Worm (Caenorhabditis elegans) whole organism, L4 larva: ENCODE results near the gene doxa-1.

ENCODE experiments used
- D1046.2 ChIP-seq: fragments of 200-800 bp; sonication (Bioruptor generic); IDR thresholded peaks from 2 replicates; pipeline ENCODE4 v1.3.6; 2022; ENCODE audit warnings: missing genetic modification characterization, missing compliant biosample characterization
- R02D3.7 ChIP-seq: fragments of 150-350 bp; sonication (generic microtip); optimal IDR thresholded peaks from 3 replicates; lab custom pipeline; 2014; ENCODE audit warnings: missing biosample characterization, missing genetic modification characterization
- Y75B8A.6 ChIP-seq: fragments of 200-800 bp; sonication (Bioruptor generic); IDR thresholded peaks from 2 replicates; pipeline ENCODE4 v1.3.6; 2022; ENCODE audit warnings: missing genetic modification reagents, missing genetic modification characterization, missing compliant biosample characterization
- ZK337.2 ChIP-seq: fragments of 200-800 bp; sonication (Bioruptor generic); IDR thresholded peaks from 2 replicates; pipeline ENCODE4 v1.3.6; 2022; ENCODE audit warnings: missing genetic modification reagents, missing genetic modification characterization, missing compliant biosample characterization
- ZK546.5 ChIP-seq, 2 experiments: sonication (generic microtip); optimal IDR thresholded peaks; 2 replicates each; lab custom pipeline; 2017; ENCODE audit warnings: missing biosample characterization in 2 of 2, missing genetic modification characterization in 2 of 2
- aha-1 ChIP-seq: fragments of 150-350 bp; peaks from one replicate; lab custom pipeline; 2014; ENCODE audit warnings: missing biosample characterization, missing genetic modification characterization
- ceh-20 ChIP-seq: fragments of 200-800 bp; sonication (Bioruptor generic); IDR thresholded peaks from 2 replicates; pipeline ENCODE4 v1.3.6; 2022; ENCODE audit warnings: missing genetic modification reagents, missing genetic modification characterization, missing compliant biosample characterization
- ceh-28 ChIP-seq: fragments of 150-350 bp; optimal IDR thresholded peaks from 2 replicates; lab custom pipeline; 2014; ENCODE audit warnings: missing biosample characterization, missing genetic modification reagents, missing genetic modification characterization
- daf-12 ChIP-seq: fragments of 150-350 bp; optimal IDR thresholded peaks from 2 replicates; lab custom pipeline; 2014; ENCODE audit warnings: missing biosample characterization, missing genetic modification reagents, missing genetic modification characterization
- daf-16 ChIP-seq, 3 experiments: sonication (generic microtip); optimal IDR thresholded peaks; 2 replicates each; lab custom pipeline; 2016 to 2017; ENCODE audit warnings: missing genetic modification characterization in 3 of 3, missing genetic modification reagents in 3 of 3, mild to moderate bottlenecking in 2 of 3, missing compliant biosample characterization in 2 of 3, missing biosample characterization in 1 of 3, moderate library complexity in 1 of 3
- daf-19 ChIP-seq: fragments of 200-800 bp; sonication (Bioruptor generic); conservative IDR thresholded peaks from 2 replicates; pipeline ENCODE4 v1.3.6; 2022; ENCODE audit warnings: missing genetic modification characterization, missing compliant biosample characterization
- dmd-8 ChIP-seq: fragments of 200-800 bp; sonication (Bioruptor generic); IDR thresholded peaks from 2 replicates; pipeline ENCODE4 v1.3.6; 2022; ENCODE audit warnings: missing genetic modification characterization, missing compliant biosample characterization
- dmd-9 ChIP-seq: fragments of 200-800 bp; sonication (Bioruptor generic); IDR thresholded peaks from 2 replicates; pipeline ENCODE4 v1.3.6; 2022; ENCODE audit warnings: missing genetic modification reagents, missing genetic modification characterization, missing compliant biosample characterization
- egl-27 ChIP-seq: sonication (generic microtip); optimal IDR thresholded peaks from 3 replicates; lab custom pipeline; 2017; ENCODE audit warnings: missing biosample characterization, missing genetic modification reagents, missing genetic modification characterization
- egl-43 ChIP-seq: fragments of 200-800 bp; sonication (Bioruptor generic); IDR thresholded peaks from 2 replicates; pipeline ENCODE4 v1.3.6; 2022; ENCODE audit warnings: missing genetic modification reagents, missing genetic modification characterization, missing compliant biosample characterization
- fos-1 ChIP-seq: fragments of 150-350 bp; optimal IDR thresholded peaks from 2 replicates; lab custom pipeline; 2014; ENCODE audit warnings: missing biosample characterization, missing genetic modification characterization
- hif-1 ChIP-seq, 2 experiments: sonication (generic microtip); optimal IDR thresholded peaks; 2 replicates each; lab custom pipeline; 2016 to 2017; ENCODE audit warnings: missing compliant biosample characterization in 2 of 2, missing genetic modification characterization in 2 of 2, missing genetic modification reagents in 2 of 2, missing genotype in 2 of 2, mild to moderate bottlenecking in 1 of 2
- lin-15B ChIP-seq: fragments of 150-350 bp; sonication (generic microtip); optimal IDR thresholded peaks from 3 replicates; lab custom pipeline; 2014; ENCODE audit warnings: missing biosample characterization, missing genetic modification characterization
- lin-29 ChIP-seq: fragments of 200-800 bp; sonication (Bioruptor generic); IDR thresholded peaks from 2 replicates; pipeline ENCODE4 v1.3.6; 2022; ENCODE audit warnings: missing genetic modification reagents, missing genetic modification characterization, missing compliant biosample characterization
- lin-38 ChIP-seq: fragments of 200-800 bp; sonication (Bioruptor generic); IDR thresholded peaks from 2 replicates; pipeline ENCODE4 v1.3.6; 2022; ENCODE audit warnings: missing genetic modification reagents, missing genetic modification characterization, missing compliant biosample characterization
- lin-39 ChIP-seq: fragments of 150-350 bp; optimal IDR thresholded peaks from 2 replicates; lab custom pipeline; 2014; ENCODE audit warnings: missing biosample characterization, missing genetic modification reagents, missing genetic modification characterization
- lir-3 ChIP-seq: sonication (generic microtip); optimal IDR thresholded peaks from 2 replicates; lab custom pipeline; 2016; ENCODE audit warnings: mild to moderate bottlenecking, missing genetic modification characterization, missing compliant biosample characterization
- madf-9 ChIP-seq: fragments of 200-800 bp; sonication (Bioruptor generic); conservative IDR thresholded peaks from 2 replicates; pipeline ENCODE4 v1.3.6; 2022; ENCODE audit warnings: missing genetic modification reagents, missing genetic modification characterization, missing compliant biosample characterization
- mes-2 ChIP-seq: sonication (generic microtip); optimal IDR thresholded peaks from 2 replicates; lab custom pipeline; 2016; ENCODE audit warnings: missing genotype, mild to moderate bottlenecking, missing genetic modification characterization, missing compliant biosample characterization; ENCODE audit not compliant: poor library complexity, severe bottlenecking
- nhr-42 ChIP-seq: fragments of 200-800 bp; sonication (Bioruptor generic); IDR thresholded peaks from 2 replicates; pipeline ENCODE4 v1.3.6; 2022; ENCODE audit warnings: missing genetic modification characterization, missing compliant biosample characterization
- nhr-76 ChIP-seq: fragments of 150-350 bp; optimal IDR thresholded peaks from 2 replicates; lab custom pipeline; 2014; ENCODE audit warnings: missing biosample characterization, missing genetic modification characterization
- php-3 ChIP-seq: fragments of 200-800 bp; sonication (Bioruptor generic); IDR thresholded peaks from 2 replicates; pipeline ENCODE4 v1.3.6; 2022; ENCODE audit warnings: missing genetic modification reagents, missing genetic modification characterization, missing compliant biosample characterization
- snpc-4 ChIP-seq: fragments of 150-350 bp; optimal IDR thresholded peaks from 2 replicates; lab custom pipeline; 2014; ENCODE audit warnings: missing biosample characterization, missing genetic modification characterization
- tra-1 ChIP-seq: fragments of 200-800 bp; sonication (Bioruptor generic); IDR thresholded peaks from 2 replicates; pipeline ENCODE4 v1.3.6; 2022; ENCODE audit warnings: missing genetic modification reagents, missing genetic modification characterization, missing compliant biosample characterization
- unc-130 ChIP-seq: sonication (generic microtip); optimal IDR thresholded peaks from 2 replicates; lab custom pipeline; 2016; ENCODE audit warnings: missing genetic modification reagents, missing genetic modification characterization, missing compliant biosample characterization
- unc-39 ChIP-seq: sonication (generic microtip); optimal IDR thresholded peaks from 2 replicates; lab custom pipeline; 2017; ENCODE audit warnings: missing biosample characterization, missing genetic modification characterization
- unc-62 ChIP-seq, 3 experiments: fragments of 150-350 bp in 1 of 3; sonication (generic microtip); optimal IDR thresholded peaks in 2 of 3; peaks in 1 of 3; 1 replicate in 1 of 3; 2 replicates in 2 of 3; lab custom pipeline; 2014 to 2017; ENCODE audit warnings: missing biosample characterization in 3 of 3, missing genetic modification characterization in 3 of 3, missing genetic modification reagents in 3 of 3, missing genotype in 1 of 3
- vab-7 ChIP-seq: fragments of 200-800 bp; sonication (Bioruptor generic); IDR thresholded peaks from 2 replicates; pipeline ENCODE4 v1.3.6; 2022; ENCODE audit warnings: missing genetic modification reagents, missing genetic modification characterization, missing compliant biosample characterization
- zag-1 ChIP-seq: fragments of 150-350 bp; optimal IDR thresholded peaks from 2 replicates; lab custom pipeline; 2014; ENCODE audit warnings: missing biosample characterization, missing genetic modification characterization
- zfp-3 ChIP-seq: fragments of 200-800 bp; sonication (Bioruptor generic); conservative IDR thresholded peaks from 2 replicates; pipeline ENCODE4 v1.3.6; 2022; ENCODE audit warnings: missing genetic modification reagents, missing genetic modification characterization, missing compliant biosample characterization
- zip-11 ChIP-seq: fragments of 200-800 bp; sonication (Bioruptor generic); IDR thresholded peaks from 2 replicates; pipeline ENCODE4 v1.3.6; 2022; ENCODE audit warnings: missing genetic modification characterization, missing compliant biosample characterization
- ztf-7 ChIP-seq: fragments of 150-350 bp; optimal IDR thresholded peaks from 2 replicates; lab custom pipeline; 2014; ENCODE audit warnings: missing biosample characterization, missing genetic modification characterization

The doxa-1 gene

ce11 chrIII:8621002-8621401 is 40.1 kb downstream of the doxa-1 start:
- TF ChIP-seq lin-38, result no peak
- TF ChIP-seq daf-19 (GFP tag; lab: Robert Waterston, UW), result no peak
- no peak for TF ChIP-seq hif-1 (tag; optimal IDR thresholded peaks at IDR 0.05; lab: Kevin White, UChicago)
- TF ChIP-seq lin-15B (tag; lab: Kevin White, UChicago), result no peak
- TF ChIP-seq snpc-4 (tag; lab: Kevin White, UChicago), result no peak
- TF ChIP-seq daf-16 (GFP tag; optimal IDR thresholded peaks at IDR 0.05; lab: Kevin White, UChicago), result no peak
- TF ChIP-seq daf-16 (tag; optimal IDR thresholded peaks at IDR 0.05; lab: Kevin White, UChicago), result no peak
- no peak for TF ChIP-seq dmd-8
- no peak for TF ChIP-seq egl-43 (GFP tag; lab: Robert Waterston, UW)
- TF ChIP-seq unc-39, result no peak
- TF ChIP-seq ceh-28 (tag; lab: Kevin White, UChicago), result no peak
- TF ChIP-seq D1046.2 (GFP tag; lab: Robert Waterston, UW), result no peak
- TF ChIP-seq vab-7 (GFP tag; lab: Robert Waterston, UW), result no peak
- TF ChIP-seq daf-12 (tag; lab: Kevin White, UChicago), result no peak
- no peak for TF ChIP-seq php-3 (GFP tag; lab: Robert Waterston, UW)

DNA sequence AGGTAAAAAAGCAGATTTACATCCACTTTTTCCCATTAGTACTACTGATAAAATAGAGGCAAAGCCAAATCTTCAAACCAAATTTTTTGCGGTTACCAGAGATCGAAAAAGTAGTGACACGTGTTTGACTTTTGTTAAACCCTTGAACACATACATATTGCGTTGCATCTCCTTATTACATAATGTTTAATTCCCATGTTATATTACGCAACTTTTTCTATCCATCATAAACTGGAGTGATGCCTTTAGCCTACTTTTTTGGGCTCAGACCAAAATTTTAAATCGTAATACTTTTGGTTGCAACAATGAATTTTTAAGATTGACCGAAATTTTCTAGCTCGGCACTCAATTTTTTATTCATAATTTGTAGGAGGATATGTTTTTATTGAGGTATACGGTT is 41.1 kb downstream of the doxa-1 start:
- TF ChIP-seq madf-9 (GFP tag; lab: Robert Waterston, UW) (no peak), fos-1 (tag; lab: Kevin White, UChicago) (no peak), nhr-76 (tag; lab: Kevin White, UChicago) (no peak), lin-29 (GFP tag; lab: Robert Waterston, UW) (no peak), ztf-7 (tag; lab: Kevin White, UChicago) (no peak), ZK546.5 (tag; optimal IDR thresholded peaks at IDR 0.05; lab: Kevin White, UChicago) (no peak), unc-130 (GFP tag; lab: Kevin White, UChicago) (no peak), mes-2 (no peak), egl-27 (no peak)

DNA sequence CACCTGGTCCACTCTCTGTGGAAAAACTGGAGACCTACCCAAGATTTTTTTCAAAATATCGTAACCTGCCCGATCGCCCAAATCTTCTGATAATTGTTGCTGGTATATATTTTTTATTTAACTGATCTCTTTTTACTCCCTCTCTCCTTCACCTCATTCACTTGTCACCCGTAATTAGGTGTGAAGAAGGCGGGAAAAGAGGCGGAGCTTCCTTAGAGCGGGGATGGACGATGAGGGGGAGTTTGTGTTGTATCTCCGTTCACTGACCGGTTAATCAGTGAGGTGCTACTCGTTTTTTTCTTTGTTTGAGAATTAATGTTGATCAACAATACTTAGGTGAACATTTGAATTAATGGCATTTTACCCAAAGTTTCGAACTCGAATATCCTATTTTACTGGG is 41.5 kb downstream of the doxa-1 start, which contains the start of gene ceh-16:
TSS of gene ceh-16 (plus strand) at position 301 of the 400 bp plus-strand sequence.
- TF ChIP-seq dmd-8 (no peak), ZK337.2 (GFP tag; lab: Robert Waterston, UW) (no peak), zfp-3 (GFP tag; lab: Robert Waterston, UW) (no peak), R02D3.7 (no peak), zag-1 (tag; lab: Kevin White, UChicago) (no peak), Y75B8A.6 (GFP tag; lab: Robert Waterston, UW) (no peak), aha-1 (tag; lab: Kevin White, UChicago) (no peak), php-3 (GFP tag; lab: Robert Waterston, UW) (no peak), tra-1 (GFP tag; lab: Robert Waterston, UW) (no peak), lin-39 (tag; lab: Kevin White, UChicago) (no peak), ceh-28 (tag; lab: Kevin White, UChicago) (no peak), dmd-9 (no peak), lir-3 (tag; lab: Kevin White, UChicago) (no peak), ceh-20 (no peak), nhr-42 (GFP tag; lab: Robert Waterston, UW) (no peak)

ce11 chrIII:8625125-8625524 is 44.2 kb downstream of the doxa-1 start:
- peak in 1 of 2 experiments; percentile 51 for TF ChIP-seq unc-62 (GFP tag; optimal IDR thresholded peaks at IDR 0.05 in 1 of 2; lab: Kevin White, UChicago)
- no peak for TF ChIP-seq unc-62 (tag; optimal IDR thresholded peaks at IDR 0.05; lab: Kevin White, UChicago)
- TF ChIP-seq zip-11 (GFP tag; lab: Robert Waterston, UW), result no peak
